Fruit fly (Drosophila melanogaster) S2 (cell line): ENCODE data around the gene RnpS1.

Experiments used
- CG8478 ChIP-seq: fragments of >200 bp; optimal IDR thresholded peaks from 2 replicates; lab custom pipeline; 2018
- CTCF ChIP-seq, 2 experiments: fragments of >200 bp; optimal IDR thresholded peaks; 2 replicates each; lab custom pipeline; 2018

dm6 chr3R:9594251-9594581 is 42.4 kb downstream of the RnpS1 start:
- no peak for TF ChIP-seq CG8478 (lab: Kevin White, UChicago)
- TF ChIP-seq CTCF (optimal IDR thresholded peaks at IDR 0.05; lab: Kevin White, UChicago), result no peak
